Fruit fly (Drosophila melanogaster) whole organism, embryonic: ENCODE measurements around the gene CG43347.

Experiments used
- Adf1 ChIP-seq: fragments of 200-800 bp; sonication (Bioruptor generic); IDR thresholded peaks from 2 replicates; pipeline ENCODE4 v1.3.6; 2022; ENCODE audit warnings: missing biosample characterization, missing genetic modification characterization
- Atf6 ChIP-seq: fragments of 200-800 bp; sonication (Bioruptor generic); IDR thresholded peaks from 2 replicates; pipeline ENCODE4 v1.3.6; 2022; ENCODE audit warnings: missing biosample characterization, missing genetic modification characterization
- Bgb ChIP-seq: fragments of 200-800 bp; sonication (Bioruptor generic); IDR thresholded peaks from 2 replicates; pipeline ENCODE4 v1.3.6; 2022; ENCODE audit warnings: missing biosample characterization, missing genetic modification characterization; ENCODE audit not compliant: partially characterized antibody
- CG10209 ChIP-seq: fragments of 200-800 bp; sonication (Bioruptor generic); optimal IDR thresholded peaks from 3 replicates; lab custom pipeline; 2017; ENCODE audit warnings: missing biosample characterization, mild to moderate bottlenecking, missing genetic modification characterization, missing genetic modification reagents
- CG10366 ChIP-seq: fragments of 200-800 bp; sonication (Bioruptor generic); IDR thresholded peaks from 2 replicates; pipeline ENCODE4 v1.3.6; 2022; ENCODE audit warnings: missing biosample characterization, missing genetic modification characterization
- CG10462 ChIP-seq: fragments of 200-800 bp; sonication (Bioruptor generic); optimal IDR thresholded peaks from 2 replicates; lab custom pipeline; 2016; ENCODE audit warnings: missing biosample characterization, missing genetic modification characterization
- CG10543 ChIP-seq: fragments of 200-800 bp; sonication (Bioruptor generic); optimal IDR thresholded peaks from 3 replicates; lab custom pipeline; 2017; ENCODE audit warnings: missing biosample characterization, mild to moderate bottlenecking, missing genetic modification characterization, moderate library complexity
- CG10959 ChIP-seq: fragments of 200-800 bp; sonication (Bioruptor generic); IDR thresholded peaks from 2 replicates; pipeline ENCODE4 v1.3.6; 2022; ENCODE audit warnings: missing biosample characterization, missing genetic modification characterization
- CG11696 ChIP-seq: fragments of 200-800 bp; sonication (Bioruptor generic); IDR thresholded peaks from 2 replicates; pipeline ENCODE4 v1.3.6; 2022; ENCODE audit warnings: missing biosample characterization, missing genetic modification characterization
- CG13894 ChIP-seq: fragments of 200-800 bp; sonication (Bioruptor generic); optimal IDR thresholded peaks from 3 replicates; lab custom pipeline; 2018; ENCODE audit warnings: missing biosample characterization, mild to moderate bottlenecking, missing genetic modification characterization, moderate library complexity
- CG14710 ChIP-seq: fragments of 200-800 bp; sonication (Bioruptor generic); optimal IDR thresholded peaks from 3 replicates; lab custom pipeline; 2019; ENCODE audit warnings: missing biosample characterization, mild to moderate bottlenecking, missing genetic modification characterization, moderate library complexity
- CG16815 ChIP-seq: fragments of 200-800 bp; sonication (Bioruptor generic); optimal IDR thresholded peaks from 3 replicates; lab custom pipeline; 2017; ENCODE audit warnings: missing biosample characterization, mild to moderate bottlenecking, missing genetic modification characterization
- CG17186 ChIP-seq: fragments of 200-800 bp; sonication (Bioruptor generic); optimal IDR thresholded peaks from 3 replicates; lab custom pipeline; 2017; ENCODE audit warnings: missing biosample characterization, missing genetic modification reagents, missing genetic modification characterization
- CG1792 ChIP-seq: fragments of 200-800 bp; sonication (Bioruptor generic); optimal IDR thresholded peaks from 2 replicates; lab custom pipeline; 2016; ENCODE audit warnings: missing biosample characterization, missing genetic modification characterization
- CG31224 ChIP-seq: fragments of 200-800 bp; sonication (Bioruptor generic); IDR thresholded peaks from 2 replicates; pipeline ENCODE4 v1.3.6; 2022; ENCODE audit warnings: missing biosample characterization, missing genetic modification characterization
- CG32767 ChIP-seq: fragments of 200-800 bp; sonication (Bioruptor generic); IDR thresholded peaks from 2 replicates; pipeline ENCODE4 v1.3.6; 2022; ENCODE audit warnings: missing biosample characterization, missing genetic modification characterization
- CG34422 ChIP-seq: fragments of 200-800 bp; sonication (Bioruptor generic); IDR thresholded peaks from 3 replicates; pipeline ENCODE4 v1.3.6; 2022; ENCODE audit warnings: missing biosample characterization, missing genetic modification characterization
- CHES-1-like ChIP-seq: fragments of 200-800 bp; sonication (Bioruptor generic); optimal IDR thresholded peaks from 2 replicates; lab custom pipeline; 2016; ENCODE audit warnings: missing biosample characterization, missing genetic modification characterization
- Dfd ChIP-seq, 2 experiments: fragments of >200 bp; optimal IDR thresholded peaks; 2 replicates each; lab custom pipeline; 2017; ENCODE audit warnings: missing biosample characterization in 2 of 2, missing genetic modification characterization in 2 of 2
- Doc3 ChIP-seq: fragments of 200-800 bp; sonication (Bioruptor generic); IDR thresholded peaks from 3 replicates; pipeline ENCODE4 v1.3.6; 2022; ENCODE audit warnings: missing biosample characterization, missing genetic modification characterization; ENCODE audit not compliant: partially characterized antibody
- ERR ChIP-seq: fragments of 200-800 bp; sonication (Bioruptor generic); optimal IDR thresholded peaks from 2 replicates; lab custom pipeline; 2016; ENCODE audit warnings: missing biosample characterization, missing genetic modification characterization
- Fer3 ChIP-seq: fragments of 200-800 bp; sonication (Bioruptor generic); optimal IDR thresholded peaks from 2 replicates; lab custom pipeline; 2018; ENCODE audit warnings: missing biosample characterization, mild to moderate bottlenecking, missing genetic modification characterization, moderate library complexity
- Hr39 ChIP-seq: fragments of >200 bp; optimal IDR thresholded peaks from 2 replicates; lab custom pipeline; 2017
- Hsf ChIP-seq: fragments of 200-800 bp; sonication (Bioruptor generic); optimal IDR thresholded peaks from 3 replicates; lab custom pipeline; 2016; ENCODE audit warnings: missing biosample characterization, missing genetic modification characterization
- Kr ChIP-seq: fragments of 200-800 bp; sonication (Bioruptor generic); optimal IDR thresholded peaks from 2 replicates; lab custom pipeline; 2017; ENCODE audit warnings: missing biosample characterization, mild to moderate bottlenecking, missing genetic modification characterization
- NC2β ChIP-seq: fragments of 200-800 bp; sonication (Bioruptor generic); optimal IDR thresholded peaks from 2 replicates; lab custom pipeline; 2016; ENCODE audit warnings: missing biosample characterization, missing genetic modification characterization
- Neu2 ChIP-seq: fragments of 200-800 bp; sonication (Bioruptor generic); optimal IDR thresholded peaks from 3 replicates; lab custom pipeline; 2016; ENCODE audit warnings: missing biosample characterization, missing genetic modification characterization, borderline replicate concordance
- Nf-YA ChIP-seq: fragments of 200-800 bp; sonication (Bioruptor generic); IDR thresholded peaks from 2 replicates; pipeline ENCODE4 v1.3.6; 2022; ENCODE audit warnings: missing biosample characterization, missing genetic modification characterization
- Nf-YB ChIP-seq: fragments of 200-800 bp; sonication (Bioruptor generic); optimal IDR thresholded peaks from 3 replicates; lab custom pipeline; 2019; ENCODE audit warnings: missing biosample characterization, mild to moderate bottlenecking, missing genetic modification characterization, moderate library complexity
- Optix ChIP-seq: fragments of 200-800 bp; sonication (Bioruptor generic); IDR thresholded peaks from 3 replicates; pipeline ENCODE4 v1.3.6; 2022; ENCODE audit warnings: missing biosample characterization, missing genetic modification characterization
- Spps ChIP-seq: fragments of 200-800 bp; sonication (Bioruptor generic); optimal IDR thresholded peaks from 2 replicates; lab custom pipeline; 2018; ENCODE audit warnings: missing biosample characterization, mild to moderate bottlenecking, missing genetic modification characterization
- TFAM ChIP-seq: fragments of 200-800 bp; sonication (Bioruptor generic); optimal IDR thresholded peaks from 2 replicates; lab custom pipeline; 2017; ENCODE audit warnings: missing biosample characterization, missing genetic modification characterization, inconsistent platforms
- Tbp ChIP-seq: fragments of >200 bp; optimal IDR thresholded peaks from 2 replicates; lab custom pipeline; 2018; ENCODE audit warnings: missing biosample characterization, missing genetic modification characterization
- danr ChIP-seq: fragments of 200-800 bp; sonication (Bioruptor generic); IDR thresholded peaks from 2 replicates; pipeline ENCODE4 v1.3.6; 2022; ENCODE audit warnings: missing biosample characterization, missing genetic modification characterization
- dmrt99B ChIP-seq: fragments of 200-800 bp; sonication (Bioruptor generic); optimal IDR thresholded peaks from 2 replicates; lab custom pipeline; 2018; ENCODE audit warnings: missing biosample characterization, mild to moderate bottlenecking, missing genetic modification characterization, moderate library complexity
- jing ChIP-seq: fragments of 200-800 bp; sonication (Bioruptor generic); optimal IDR thresholded peaks from 2 replicates; lab custom pipeline; 2018; ENCODE audit warnings: missing biosample characterization, mild to moderate bottlenecking, missing genetic modification characterization
- ken ChIP-seq: fragments of 200-800 bp; sonication (Bioruptor generic); IDR thresholded peaks from 3 replicates; pipeline ENCODE4 v1.3.6; 2022; ENCODE audit warnings: missing biosample characterization, missing genetic modification characterization
- lab ChIP-seq: fragments of 200-800 bp; sonication (Bioruptor generic); optimal IDR thresholded peaks from 3 replicates; lab custom pipeline; 2017; ENCODE audit warnings: missing biosample characterization, missing genetic modification characterization, mild to moderate bottlenecking, moderate library complexity, missing genetic modification reagents
- lola ChIP-seq, 3 experiments: fragments of >200 bp in 2 of 3; fragments of 200-800 bp in 1 of 3; sonication (Bioruptor generic) in 1 of 3; optimal IDR thresholded peaks; 2 replicates each; lab custom pipeline; 2017 to 2019; ENCODE audit warnings: missing biosample characterization in 3 of 3, missing genetic modification characterization in 3 of 3, mild to moderate bottlenecking in 1 of 3, moderate library complexity in 1 of 3
- maf-S ChIP-seq: fragments of 200-800 bp; sonication (Bioruptor generic); optimal IDR thresholded peaks from 2 replicates; lab custom pipeline; 2016; ENCODE audit warnings: missing biosample characterization, missing genetic modification characterization
- nom ChIP-seq: fragments of 200-800 bp; sonication (Bioruptor generic); optimal IDR thresholded peaks from 2 replicates; lab custom pipeline; 2017; ENCODE audit warnings: missing biosample characterization, missing genetic modification characterization, mild to moderate bottlenecking, moderate library complexity, missing genetic modification reagents
- pan ChIP-seq, 4 experiments: fragments of >200 bp in 3 of 4; fragments of 200-800 bp in 1 of 4; sonication (Bioruptor generic) in 1 of 4; optimal IDR thresholded peaks in 3 of 4; IDR thresholded peaks in 1 of 4; 2 replicates each; pipeline versions ENCODE4 v1.3.6 to Lab custom; 2017 to 2022; ENCODE audit warnings: missing biosample characterization in 2 of 4, missing genetic modification characterization in 2 of 4, mixed read lengths in 1 of 4
- scrt ChIP-seq: fragments of 200-800 bp; sonication (Bioruptor generic); optimal IDR thresholded peaks from 2 replicates; lab custom pipeline; 2018; ENCODE audit warnings: missing biosample characterization, mild to moderate bottlenecking, missing genetic modification characterization, moderate library complexity
- slou ChIP-seq: fragments of 200-800 bp; sonication (Bioruptor generic); optimal IDR thresholded peaks from 3 replicates; lab custom pipeline; 2016; ENCODE audit warnings: missing biosample characterization, missing genetic modification characterization
- sug ChIP-seq: fragments of 200-800 bp; optimal IDR thresholded peaks from 2 replicates; lab custom pipeline; 2019; ENCODE audit warnings: missing biosample characterization, mild to moderate bottlenecking, missing genetic modification characterization, moderate library complexity
- vvl ChIP-seq: fragments of 200-800 bp; sonication (Bioruptor generic); IDR thresholded peaks from 2 replicates; pipeline ENCODE4 v1.3.6; 2022; ENCODE audit warnings: missing biosample characterization, missing genetic modification characterization
- zf30C ChIP-seq: fragments of 200-800 bp; sonication (Bioruptor generic); optimal IDR thresholded peaks from 3 replicates; lab custom pipeline; 2018; ENCODE audit warnings: missing biosample characterization, mild to moderate bottlenecking, missing genetic modification characterization
- zfh1 ChIP-seq: fragments of 200-800 bp; sonication (Bioruptor generic); IDR thresholded peaks from 3 replicates; pipeline ENCODE4 v1.3.6; 2022; ENCODE audit warnings: missing biosample characterization, missing genetic modification characterization

The CG43347 gene

DNA sequence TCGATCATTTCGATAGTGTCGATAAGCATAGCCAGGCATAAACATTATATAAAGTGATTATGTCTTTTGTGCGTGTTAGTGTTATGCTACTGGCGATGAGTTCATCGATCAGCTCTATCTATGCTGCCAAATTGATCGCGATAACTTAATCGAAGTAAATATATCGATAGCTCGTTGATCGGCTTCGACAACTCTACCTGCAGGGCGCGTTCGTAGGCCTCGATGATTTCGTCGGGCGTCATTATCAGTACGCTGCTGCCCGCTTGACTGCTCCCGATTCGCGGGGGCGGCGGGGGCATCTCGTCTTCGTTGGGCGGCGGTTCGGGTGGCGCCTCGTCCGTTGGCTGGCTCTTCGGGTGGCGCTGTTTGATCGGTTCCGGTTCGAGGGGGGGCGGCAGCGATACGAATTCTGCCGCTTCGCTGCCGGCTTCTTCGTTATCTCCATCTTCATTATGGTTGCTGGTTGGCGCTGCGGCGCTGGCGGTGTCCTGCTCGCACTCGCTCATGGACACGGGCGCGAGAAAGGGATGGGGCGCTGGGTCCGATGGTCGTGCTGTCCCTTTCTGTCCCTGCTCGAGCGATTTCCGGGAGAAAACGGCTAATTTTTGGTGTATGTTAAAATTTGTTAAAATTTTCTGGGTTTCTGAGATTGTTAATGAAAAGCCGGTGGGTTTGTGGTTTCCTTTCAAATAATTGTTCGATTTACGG is 17.8 kb downstream of the CG43347 start, which contains the start of gene CG1628 (continued):
- TF ChIP-seq maf-S (GFP tag; lab: Kevin White, UChicago), result no peak
- no peak for TF ChIP-seq jing (GFP tag; lab: Kevin White, UChicago)
- TF ChIP-seq Bgb (GFP tag; lab: Robert Waterston, UW), result peak; percentile 53; the same call in 1 of the 2 replicates
- no peak for TF ChIP-seq CG10462 (GFP tag; lab: Kevin White, UChicago)
- peak; percentile 39; the same call in 1 of the 2 replicates for TF ChIP-seq Nf-YA (GFP tag; lab: Robert Waterston, UW)
- TF ChIP-seq zf30C (GFP tag; lab: Kevin White, UChicago), result no peak
- TF ChIP-seq danr (GFP tag; lab: Robert Waterston, UW), result no peak
- TF ChIP-seq nom (GFP tag; lab: Kevin White, UChicago), result no peak
- TF ChIP-seq CG14710 (tag; lab: Kevin White, UChicago), result peak; percentile 31
- TF ChIP-seq pan (optimal IDR thresholded peaks at IDR 0.05; lab: Kevin White, UChicago), result no peak
- TF ChIP-seq pan (GFP tag; optimal IDR thresholded peaks at IDR 0.05 in 1 of 2, IDR thresholded peaks at IDR 0.05 in 1 of 2), result peak in 1 of 2 experiments; percentile 53
- TF ChIP-seq scrt (GFP tag; lab: Kevin White, UChicago), result peak; percentile 7
- TF ChIP-seq Dfd (GFP tag; optimal IDR thresholded peaks at IDR 0.05; lab: Kevin White, UChicago), result no peak
- TF ChIP-seq Doc3 (GFP tag; lab: Robert Waterston, UW), result 0 out of 3 replicates have a peak, but pooled peaks have one; percentile 25
- no peak for TF ChIP-seq slou (GFP tag; lab: Kevin White, UChicago)
- TF ChIP-seq ken (GFP tag; lab: Robert Waterston, UW), result peak; percentile 36; the same call in 1 of the 3 replicates
- no peak for TF ChIP-seq Spps (tag; lab: Kevin White, UChicago)
- peak; percentile 59 for TF ChIP-seq CG13894 (tag; lab: Kevin White, UChicago)
- no peak for TF ChIP-seq Neu2 (GFP tag; lab: Kevin White, UChicago)
- peak; percentile 15; the same call in 1 of the 2 replicates for TF ChIP-seq CG10366 (GFP tag; lab: Robert Waterston, UW)
- peak; percentile 59 for TF ChIP-seq lab (GFP tag; lab: Kevin White, UChicago)
- peak; percentile 3 for TF ChIP-seq CG1792 (GFP tag; lab: Kevin White, UChicago)
- no peak for TF ChIP-seq ERR (GFP tag; lab: Kevin White, UChicago)
- TF ChIP-seq CG10543 (GFP tag; lab: Kevin White, UChicago), result peak; percentile 77
- TF ChIP-seq CG16815 (GFP tag; lab: Kevin White, UChicago), result no peak
- peak; percentile 99 for TF ChIP-seq Adf1
- no peak for TF ChIP-seq CG31224
- TF ChIP-seq dmrt99B, result peak; percentile 12
- 0 out of 2 replicates have a peak, but pooled peaks have one; percentile 17 for TF ChIP-seq CG32767 (GFP tag; lab: Robert Waterston, UW)
- peak; percentile 80 for TF ChIP-seq Nf-YB (GFP tag; lab: Kevin White, UChicago)
- TF ChIP-seq Tbp (GFP tag; lab: Kevin White, UChicago), result no peak
- TF ChIP-seq Fer3 (tag; lab: Kevin White, UChicago), result peak; percentile 25
- no peak for TF ChIP-seq zfh1
- no peak; the same call in 1 of the 2 replicates for TF ChIP-seq CG10959 (GFP tag; lab: Robert Waterston, UW)
- TF ChIP-seq Optix (GFP tag; lab: Robert Waterston, UW), result 0 out of 3 replicates have a peak, but pooled peaks have one; percentile 26
- TF ChIP-seq sug, result peak; percentile 100
- TF ChIP-seq CHES-1-like (GFP tag; lab: Kevin White, UChicago), result no peak
- TF ChIP-seq CG10209 (GFP tag; lab: Kevin White, UChicago), result no peak
- 0 out of 2 replicates have a peak, but pooled peaks have one; percentile 48 for TF ChIP-seq Atf6 (GFP tag; lab: Robert Waterston, UW)
- TF ChIP-seq CG11696 (GFP tag; lab: Robert Waterston, UW), result no peak
- peak; percentile 69 for TF ChIP-seq vvl (GFP tag; lab: Robert Waterston, UW)
- peak; percentile 60; the same call in 1 of the 3 replicates for TF ChIP-seq CG34422 (GFP tag; lab: Robert Waterston, UW)
- TF ChIP-seq Hsf, result no peak
- TF ChIP-seq Hr39 (lab: Kevin White, UChicago), result no peak
- peak in 1 of 3 experiments; percentile 13 for TF ChIP-seq lola (GFP tag; optimal IDR thresholded peaks at IDR 0.05; lab: Kevin White, UChicago)
- TF ChIP-seq NC2β (GFP tag; lab: Kevin White, UChicago), result no peak
- no peak for TF ChIP-seq Kr (GFP tag; lab: Kevin White, UChicago)
- TF ChIP-seq TFAM, result no peak
- TF ChIP-seq CG17186 (GFP tag; lab: Kevin White, UChicago), result no peak
